Worm (Caenorhabditis elegans) whole organism, dauer: Measurements from ENCODE around the gene K10C2.7.

ENCODE experiments used
- unc-62 ChIP-seq: sonication (generic microtip); optimal IDR thresholded peaks from 2 replicates; lab custom pipeline; 2017; ENCODE audit warnings: missing biosample characterization, missing genetic modification reagents, missing genetic modification characterization

K10C2.7 gene

ce11 chrX:6405905-6406304 is 37.4 kb downstream of the K10C2.7 start:
- TF ChIP-seq unc-62 (GFP tag; lab: Kevin White, UChicago): no peak

ce11 chrX:6403122-6403521 is 40.2 kb downstream of the K10C2.7 start, which contains the start of gene glt-4:
Gene glt-4 (plus strand): TSS chrX:6403422.
- no peak for TF ChIP-seq unc-62 (GFP tag; lab: Kevin White, UChicago)

ce11 chrX:6399450-6399849 is 43.8 kb downstream of the K10C2.7 start:
- TF ChIP-seq unc-62 (GFP tag; lab: Kevin White, UChicago): no peak
